Worm (Caenorhabditis elegans) whole organism, L4/young adult: ENCODE data around the gene pkn-1.

ENCODE experiments used
- W03F9.2 ChIP-seq: fragments of 150-350 bp; optimal IDR thresholded peaks from 2 replicates; lab custom pipeline; 2014; ENCODE audit warnings: missing biosample characterization, missing genetic modification characterization
- dao-5 ChIP-seq: sonication (generic microtip); optimal IDR thresholded peaks from 2 replicates; lab custom pipeline; 2016; ENCODE audit warnings: missing genotype, missing genetic modification characterization, moderate library complexity, missing compliant biosample characterization
- him-1 ChIP-seq: sonication (generic microtip); optimal IDR thresholded peaks from 2 replicates; lab custom pipeline; 2016; ENCODE audit warnings: missing genotype, missing genetic modification reagents, missing genetic modification characterization, missing compliant biosample characterization

DNA sequence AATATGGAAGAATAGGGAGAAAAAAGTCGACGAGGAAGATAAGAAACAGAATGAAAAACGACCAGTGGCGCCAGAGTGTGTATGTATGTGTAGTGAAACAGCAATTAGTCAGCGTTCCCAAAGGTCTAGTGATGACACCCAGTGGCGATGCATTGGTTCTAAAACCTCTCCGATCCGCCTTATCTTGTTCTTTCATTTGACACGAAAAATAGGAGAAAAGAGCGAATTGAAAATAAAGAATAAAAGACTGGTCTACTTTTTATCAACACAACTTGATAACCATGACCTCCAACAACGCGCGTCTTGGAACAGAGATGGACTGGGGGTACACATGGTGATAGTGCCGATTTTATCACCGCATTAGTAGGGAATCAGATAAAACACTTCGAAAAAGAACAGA lies 33.8 kb downstream of the pkn-1 start:
- TF ChIP-seq him-1 (tag; lab: Kevin White, UChicago) (no peak), dao-5 (tag; lab: Kevin White, UChicago) (no peak), W03F9.2 (tag; lab: Kevin White, UChicago) (no peak)
